Fruit fly (Drosophila melanogaster) whole organism, embryonic: ENCODE measurements around the gene RhoGAP19D.

Experiments
- ATbp ChIP-seq: fragments of 200-800 bp; sonication (Bioruptor generic); optimal IDR thresholded peaks from 2 replicates; lab custom pipeline; 2017; ENCODE audit warnings: missing biosample characterization, mild to moderate bottlenecking, missing genetic modification characterization, missing genetic modification reagents
- Asciz ChIP-seq: fragments of 200-800 bp; sonication (Bioruptor generic); optimal IDR thresholded peaks from 2 replicates; lab custom pipeline; 2017; ENCODE audit warnings: missing biosample characterization, mild to moderate bottlenecking, missing genetic modification characterization, missing genetic modification reagents
- Bteb2 ChIP-seq: fragments of 200-800 bp; sonication (Bioruptor generic); optimal IDR thresholded peaks from 2 replicates; lab custom pipeline; 2016; ENCODE audit warnings: missing biosample characterization, missing genetic modification characterization
- CG10209 ChIP-seq: fragments of 200-800 bp; sonication (Bioruptor generic); optimal IDR thresholded peaks from 3 replicates; lab custom pipeline; 2017; ENCODE audit warnings: missing biosample characterization, mild to moderate bottlenecking, missing genetic modification characterization, missing genetic modification reagents
- CG10267 ChIP-seq: fragments of 200-800 bp; sonication (Bioruptor generic); optimal IDR thresholded peaks from 2 replicates; lab custom pipeline; 2018; ENCODE audit warnings: missing biosample characterization, mild to moderate bottlenecking, missing genetic modification characterization, moderate library complexity
- CG10462 ChIP-seq: fragments of 200-800 bp; sonication (Bioruptor generic); optimal IDR thresholded peaks from 2 replicates; lab custom pipeline; 2016; ENCODE audit warnings: missing biosample characterization, missing genetic modification characterization
- CG10543 ChIP-seq: fragments of 200-800 bp; sonication (Bioruptor generic); optimal IDR thresholded peaks from 3 replicates; lab custom pipeline; 2017; ENCODE audit warnings: missing biosample characterization, mild to moderate bottlenecking, missing genetic modification characterization, moderate library complexity
- CG11456 ChIP-seq: fragments of 200-800 bp; sonication (Bioruptor generic); IDR thresholded peaks from 3 replicates; pipeline ENCODE4 v1.3.6; 2022; ENCODE audit warnings: missing biosample characterization, missing genetic modification characterization
- CG12104 ChIP-seq: fragments of 200-800 bp; sonication (Bioruptor generic); optimal IDR thresholded peaks from 3 replicates; lab custom pipeline; 2016; ENCODE audit warnings: missing biosample characterization, missing genetic modification characterization
- CG12236 ChIP-seq: fragments of 200-800 bp; sonication (Bioruptor generic); optimal IDR thresholded peaks from 2 replicates; lab custom pipeline; 2016; ENCODE audit warnings: missing biosample characterization, missing genetic modification characterization
- CG12744 ChIP-seq: fragments of 200-800 bp; sonication (Bioruptor generic); optimal IDR thresholded peaks from 2 replicates; lab custom pipeline; 2016; ENCODE audit warnings: missing biosample characterization, missing genetic modification characterization
- CG14014 ChIP-seq: fragments of 200-800 bp; sonication (Bioruptor generic); IDR thresholded peaks from 2 replicates; pipeline ENCODE4 v1.3.6; 2022; ENCODE audit warnings: missing biosample characterization, missing genetic modification characterization
- CG14710 ChIP-seq: fragments of 200-800 bp; sonication (Bioruptor generic); optimal IDR thresholded peaks from 3 replicates; lab custom pipeline; 2019; ENCODE audit warnings: missing biosample characterization, mild to moderate bottlenecking, missing genetic modification characterization, moderate library complexity
- CG15696 ChIP-seq: fragments of 200-800 bp; sonication (Bioruptor generic); optimal IDR thresholded peaks from 2 replicates; lab custom pipeline; 2019; ENCODE audit warnings: missing biosample characterization, mild to moderate bottlenecking, missing genetic modification characterization, moderate library complexity
- CG1647 ChIP-seq: fragments of 200-800 bp; sonication (Bioruptor generic); optimal IDR thresholded peaks from 3 replicates; lab custom pipeline; 2016; ENCODE audit warnings: missing biosample characterization, missing genetic modification characterization
- CG17328 ChIP-seq: fragments of 200-800 bp; sonication (Bioruptor generic); IDR thresholded peaks from 2 replicates; pipeline ENCODE4 v1.3.6; 2022; ENCODE audit warnings: missing biosample characterization, missing genetic modification characterization
- CG2116 ChIP-seq: fragments of 200-800 bp; sonication (Bioruptor generic); optimal IDR thresholded peaks from 3 replicates; lab custom pipeline; 2018; ENCODE audit warnings: missing biosample characterization, mild to moderate bottlenecking, missing genetic modification characterization
- CG3281 ChIP-seq: fragments of 200-800 bp; sonication (Bioruptor generic); optimal IDR thresholded peaks from 3 replicates; lab custom pipeline; 2017; ENCODE audit warnings: missing biosample characterization, mild to moderate bottlenecking, missing genetic modification characterization
- CG3407 ChIP-seq: fragments of 200-800 bp; sonication (Bioruptor generic); optimal IDR thresholded peaks from 2 replicates; lab custom pipeline; 2018; ENCODE audit warnings: missing biosample characterization, mild to moderate bottlenecking, missing genetic modification characterization
- CG6272 ChIP-seq: fragments of 200-800 bp; sonication (Bioruptor generic); IDR thresholded peaks from 2 replicates; pipeline ENCODE4 v1.3.6; 2022; ENCODE audit warnings: missing biosample characterization, missing genetic modification characterization
- CG8290 ChIP-seq, 3 experiments: fragments of 200-800 bp; sonication (Bioruptor generic); optimal IDR thresholded peaks; 2 replicates each; lab custom pipeline; 2016 to 2019; ENCODE audit warnings: missing biosample characterization in 3 of 3, missing genetic modification characterization in 3 of 3, mild to moderate bottlenecking in 2 of 3, moderate library complexity in 1 of 3
- CG9437 ChIP-seq: fragments of 200-800 bp; sonication (Bioruptor generic); optimal IDR thresholded peaks from 2 replicates; lab custom pipeline; 2018; ENCODE audit warnings: missing biosample characterization, mild to moderate bottlenecking, missing genetic modification characterization
- Dbx ChIP-seq: fragments of 200-800 bp; sonication (Bioruptor generic); IDR thresholded peaks from 3 replicates; pipeline ENCODE4 v1.3.6; 2022; ENCODE audit warnings: missing biosample characterization, missing genetic modification characterization
- Dfd ChIP-seq, 2 experiments: fragments of >200 bp; optimal IDR thresholded peaks; 2 replicates each; lab custom pipeline; 2017; ENCODE audit warnings: missing biosample characterization in 2 of 2, missing genetic modification characterization in 2 of 2
- Doc3 ChIP-seq: fragments of 200-800 bp; sonication (Bioruptor generic); IDR thresholded peaks from 3 replicates; pipeline ENCODE4 v1.3.6; 2022; ENCODE audit warnings: missing biosample characterization, missing genetic modification characterization; ENCODE audit not compliant: partially characterized antibody
- HmgD ChIP-seq: fragments of 200-800 bp; sonication (Bioruptor generic); optimal IDR thresholded peaks from 3 replicates; lab custom pipeline; 2016; ENCODE audit warnings: missing biosample characterization, missing genetic modification characterization
- Kr ChIP-seq: fragments of 200-800 bp; sonication (Bioruptor generic); optimal IDR thresholded peaks from 2 replicates; lab custom pipeline; 2017; ENCODE audit warnings: missing biosample characterization, mild to moderate bottlenecking, missing genetic modification characterization
- Nf-YA ChIP-seq: fragments of 200-800 bp; sonication (Bioruptor generic); IDR thresholded peaks from 2 replicates; pipeline ENCODE4 v1.3.6; 2022; ENCODE audit warnings: missing biosample characterization, missing genetic modification characterization
- Sry-δ ChIP-seq: fragments of 200-800 bp; sonication (Bioruptor generic); optimal IDR thresholded peaks from 2 replicates; lab custom pipeline; 2016; ENCODE audit warnings: missing biosample characterization, missing genetic modification characterization
- Xrp1 ChIP-seq: fragments of 200-800 bp; sonication (Bioruptor generic); IDR thresholded peaks from 2 replicates; pipeline ENCODE4 v1.3.6; 2022; ENCODE audit warnings: missing biosample characterization, missing genetic modification characterization
- ap ChIP-seq: fragments of 200-800 bp; sonication (Bioruptor generic); IDR thresholded peaks from 2 replicates; pipeline ENCODE4 v1.3.6; 2022; ENCODE audit warnings: missing biosample characterization, missing genetic modification characterization
- chn ChIP-seq: fragments of 200-800 bp; sonication (Bioruptor generic); optimal IDR thresholded peaks from 2 replicates; lab custom pipeline; 2016; ENCODE audit warnings: missing biosample characterization, missing genetic modification characterization
- danr ChIP-seq: fragments of 200-800 bp; sonication (Bioruptor generic); IDR thresholded peaks from 2 replicates; pipeline ENCODE4 v1.3.6; 2022; ENCODE audit warnings: missing biosample characterization, missing genetic modification characterization
- disco-r ChIP-seq: fragments of 200-800 bp; sonication (Bioruptor generic); optimal IDR thresholded peaks from 2 replicates; lab custom pipeline; 2016; ENCODE audit warnings: missing biosample characterization, missing genetic modification characterization
- en ChIP-seq: fragments of 200-800 bp; sonication (Bioruptor generic); optimal IDR thresholded peaks from 2 replicates; lab custom pipeline; 2016; ENCODE audit warnings: missing biosample characterization, missing genetic modification characterization
- exex ChIP-seq: fragments of 200-800 bp; sonication (Bioruptor generic); optimal IDR thresholded peaks from 4 replicates; lab custom pipeline; 2018; ENCODE audit warnings: missing biosample characterization, mild to moderate bottlenecking, missing genetic modification characterization, moderate library complexity
- gce ChIP-seq: fragments of 200-800 bp; sonication (Bioruptor generic); IDR thresholded peaks from 3 replicates; pipeline ENCODE4 v1.3.6; 2022; ENCODE audit warnings: missing biosample characterization, missing genetic modification characterization
- gem ChIP-seq: fragments of 200-800 bp; sonication (Bioruptor generic); optimal IDR thresholded peaks from 2 replicates; lab custom pipeline; 2019; ENCODE audit warnings: missing biosample characterization, mild to moderate bottlenecking, missing genetic modification characterization, moderate library complexity
- hkb ChIP-seq, 2 experiments: fragments of 200-800 bp in 1 of 2; fragments of >200 bp in 1 of 2; sonication (Bioruptor generic) in 1 of 2; IDR thresholded peaks in 1 of 2; optimal IDR thresholded peaks in 1 of 2; 2 replicates each; pipeline versions ENCODE4 v1.3.6 to Lab custom; 2017 to 2022; ENCODE audit warnings: missing biosample characterization in 1 of 2, missing genetic modification characterization in 1 of 2
- inv ChIP-seq: fragments of 200-800 bp; sonication (Bioruptor generic); IDR thresholded peaks from 2 replicates; pipeline ENCODE4 v1.3.6; 2022; ENCODE audit warnings: missing biosample characterization, missing genetic modification characterization; ENCODE audit not compliant: partially characterized antibody
- knrl ChIP-seq: fragments of 200-800 bp; sonication (Bioruptor generic); IDR thresholded peaks from 3 replicates; pipeline ENCODE4 v1.3.6; 2022; ENCODE audit warnings: missing biosample characterization, missing genetic modification characterization; ENCODE audit not compliant: partially characterized antibody
- nom ChIP-seq: fragments of 200-800 bp; sonication (Bioruptor generic); optimal IDR thresholded peaks from 2 replicates; lab custom pipeline; 2017; ENCODE audit warnings: missing biosample characterization, missing genetic modification characterization, mild to moderate bottlenecking, moderate library complexity, missing genetic modification reagents
- p53 ChIP-seq: fragments of 200-800 bp; sonication (Bioruptor generic); optimal IDR thresholded peaks from 2 replicates; lab custom pipeline; 2016; ENCODE audit warnings: missing biosample characterization, missing genetic modification characterization
- pnt ChIP-seq: fragments of 200-800 bp; sonication (Bioruptor generic); optimal IDR thresholded peaks from 3 replicates; lab custom pipeline; 2016; ENCODE audit warnings: missing biosample characterization, missing genetic modification characterization
- ranshi ChIP-seq: fragments of 200-800 bp; sonication (Bioruptor generic); IDR thresholded peaks from 2 replicates; pipeline ENCODE4 v1.3.6; 2022; ENCODE audit warnings: missing biosample characterization, missing genetic modification characterization
- sim ChIP-seq: fragments of 200-800 bp; sonication (Bioruptor generic); IDR thresholded peaks from 2 replicates; pipeline ENCODE4 v1.3.6; 2022; ENCODE audit warnings: missing biosample characterization, missing genetic modification characterization
- tap ChIP-seq: fragments of 200-800 bp; optimal IDR thresholded peaks from 3 replicates; lab custom pipeline; 2019; ENCODE audit warnings: missing biosample characterization, mild to moderate bottlenecking, missing genetic modification characterization, moderate library complexity
- tio ChIP-seq: fragments of 200-800 bp; sonication (Bioruptor generic); optimal IDR thresholded peaks from 2 replicates; lab custom pipeline; 2017; ENCODE audit warnings: missing biosample characterization, missing genetic modification characterization, inconsistent platforms
- unpg ChIP-seq: fragments of 200-800 bp; sonication (Bioruptor generic); optimal IDR thresholded peaks from 3 replicates; lab custom pipeline; 2018; ENCODE audit warnings: missing biosample characterization, mild to moderate bottlenecking, missing genetic modification characterization, moderate library complexity
- zfh1 ChIP-seq: fragments of 200-800 bp; sonication (Bioruptor generic); IDR thresholded peaks from 3 replicates; pipeline ENCODE4 v1.3.6; 2022; ENCODE audit warnings: missing biosample characterization, missing genetic modification characterization

The RhoGAP19D gene

dm6 chrX:20505897-20506296 lies 4.6 kb downstream of the RhoGAP19D start (continued):
- TF ChIP-seq ranshi (no peak; the same call in 1 of the 2 replicates), CG6272 (GFP tag; lab: Robert Waterston, UW) (no peak), CG10543 (GFP tag; lab: Kevin White, UChicago) (no peak), danr (GFP tag; lab: Robert Waterston, UW) (no peak), CG10462 (peak; percentile 36), Bteb2 (GFP tag; lab: Kevin White, UChicago) (no peak), Dbx (GFP tag; lab: Robert Waterston, UW) (no peak), CG12744 (GFP tag; lab: Kevin White, UChicago) (no peak), Xrp1 (GFP tag; lab: Robert Waterston, UW) (peak; percentile 70), CG17328 (GFP tag; lab: Robert Waterston, UW) (peak; percentile 58), chn (GFP tag; lab: Kevin White, UChicago) (no peak), CG2116 (peak; percentile 7), exex (tag; lab: Kevin White, UChicago) (no peak), tio (peak; percentile 21), p53 (GFP tag; lab: Kevin White, UChicago) (no peak), inv (GFP tag; lab: Robert Waterston, UW) (no peak), CG14014 (GFP tag; lab: Robert Waterston, UW) (peak; percentile 38; the same call in 1 of the 2 replicates), CG3281 (GFP tag; lab: Kevin White, UChicago) (no peak), CG15696 (tag; lab: Kevin White, UChicago) (peak; percentile 17), CG11456 (GFP tag; lab: Robert Waterston, UW) (no peak), Dfd (GFP tag; optimal IDR thresholded peaks at IDR 0.05; lab: Kevin White, UChicago) (no peak), Doc3 (no peak), knrl (GFP tag; lab: Robert Waterston, UW) (no peak), CG12104 (peak; percentile 15), Kr (no peak), gce (GFP tag; lab: Robert Waterston, UW) (peak; percentile 65; the same call in 1 of the 3 replicates), CG1647 (GFP tag; lab: Kevin White, UChicago) (no peak), CG14710 (tag; lab: Kevin White, UChicago) (peak; percentile 6), ATbp (GFP tag; lab: Kevin White, UChicago) (peak; percentile 85), CG12236 (GFP tag; lab: Kevin White, UChicago) (peak; percentile 32), HmgD (GFP tag; lab: Kevin White, UChicago) (no peak), Sry-δ (GFP tag; lab: Kevin White, UChicago) (no peak), Asciz (GFP tag; lab: Kevin White, UChicago) (peak; percentile 69), Nf-YA (GFP tag; lab: Robert Waterston, UW) (peak; percentile 50; the same call in 1 of the 2 replicates), nom (no peak), CG8290 (GFP tag; optimal IDR thresholded peaks at IDR 0.05; lab: Kevin White, UChicago) (peak; percentile 7), CG8290 (tag; optimal IDR thresholded peaks at IDR 0.05; lab: Kevin White, UChicago) (peak in 1 of 2 experiments; percentile 15), CG10267 (tag; lab: Kevin White, UChicago) (no peak), pnt (GFP tag; lab: Kevin White, UChicago) (no peak), CG3407 (peak; percentile 64), unpg (GFP tag; lab: Kevin White, UChicago) (peak; percentile 27), CG10209 (GFP tag; lab: Kevin White, UChicago) (peak; percentile 65), sim (GFP tag; lab: Robert Waterston, UW) (0 out of 2 replicates have a peak, but pooled peaks have one; percentile 62), en (GFP tag; lab: Kevin White, UChicago) (no peak), ap (GFP tag; lab: Robert Waterston, UW) (0 out of 2 replicates have a peak, but pooled peaks have one; percentile 26), disco-r (GFP tag; lab: Kevin White, UChicago) (no peak), CG9437 (GFP tag; lab: Kevin White, UChicago) (no peak), gem (tag; lab: Kevin White, UChicago) (peak; percentile 62), tap (tag; lab: Kevin White, UChicago) (no peak), hkb (optimal IDR thresholded peaks at IDR 0.05; lab: Kevin White, UChicago) (no peak), hkb (GFP tag; IDR thresholded peaks at IDR 0.05; lab: Robert Waterston, UW) (peak; percentile 65), zfh1 (GFP tag; lab: Robert Waterston, UW) (peak; percentile 67; the same call in 2 of the 3 replicates)
